Worm (Caenorhabditis elegans): ENCODE data around the gene nhr-28.

The nhr-28 gene

DNA sequence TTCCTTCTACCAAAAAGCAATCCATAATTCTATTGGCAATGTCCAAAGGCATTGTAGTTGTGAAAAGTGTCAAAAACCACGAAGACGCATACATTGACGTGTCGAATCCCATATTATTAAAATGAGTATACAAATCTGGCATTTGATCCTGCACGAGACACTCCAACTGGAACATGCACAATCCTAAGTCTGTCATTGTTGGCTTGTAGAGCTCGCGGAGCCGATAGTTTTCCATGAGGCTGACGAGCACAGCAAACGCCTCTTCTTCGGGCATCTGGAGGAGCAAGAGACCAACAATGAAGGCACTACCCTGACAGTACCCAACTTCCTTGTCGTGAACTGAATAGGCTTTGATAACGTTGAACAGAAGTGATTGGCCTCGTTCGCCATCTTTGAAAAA lies 51.9 kb downstream of the nhr-28 start:
- no peak for TF ChIP-seq tab-1 (GFP tag; IDR thresholded peaks at IDR 0.05)
- no peak for TF ChIP-seq T22C8.4 (GFP tag; IDR thresholded peaks at IDR 0.05)
- no peak for TF ChIP-seq med-1 (GFP tag; optimal IDR thresholded peaks at IDR 0.05; ENCODE audit: insufficient read depth)
- no peak for TF ChIP-seq cog-1 (tag; optimal IDR thresholded peaks at IDR 0.05)
- TF ChIP-seq ref-1 (GFP tag; conservative IDR thresholded peaks at IDR 0.05): no peak
- no peak for TF ChIP-seq ztf-23 (GFP tag; IDR thresholded peaks at IDR 0.05)
- no peak for TF ChIP-seq ztf-29 (GFP tag; IDR thresholded peaks at IDR 0.05)
- no peak for TF ChIP-seq flt-1 (GFP tag; IDR thresholded peaks at IDR 0.05)
- no peak for TF ChIP-seq klf-2 (GFP tag; conservative IDR thresholded peaks at IDR 0.05)

DNA sequence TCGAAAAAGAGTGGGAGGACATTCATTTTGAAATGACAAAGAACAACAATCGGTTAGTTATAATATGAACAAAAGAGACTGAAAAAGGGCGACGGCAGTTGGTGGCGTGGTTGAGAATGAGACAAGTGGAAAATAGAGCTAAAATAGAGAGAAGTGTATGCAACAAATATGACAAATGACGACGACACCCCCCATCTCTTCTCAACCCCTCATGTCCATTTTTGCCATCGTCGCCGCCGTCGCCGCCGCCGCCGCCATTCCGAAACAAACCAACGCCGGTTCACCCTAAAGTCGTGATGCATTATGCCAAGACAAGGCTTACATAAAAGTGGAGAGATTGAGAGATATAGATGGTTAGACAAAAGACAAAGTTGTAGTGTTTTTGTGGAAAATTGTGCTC lies 54.4 kb downstream of the nhr-28 start:
- TF ChIP-seq T22C8.4 (GFP tag; IDR thresholded peaks at IDR 0.05) (no peak), flt-1 (GFP tag; IDR thresholded peaks at IDR 0.05) (no peak), ref-1 (GFP tag; conservative IDR thresholded peaks at IDR 0.05) (no peak), ztf-23 (GFP tag; IDR thresholded peaks at IDR 0.05) (no peak), tab-1 (GFP tag; IDR thresholded peaks at IDR 0.05) (no peak), ztf-29 (GFP tag; IDR thresholded peaks at IDR 0.05) (no peak), cog-1 (tag; optimal IDR thresholded peaks at IDR 0.05) (no peak), klf-2 (GFP tag; conservative IDR thresholded peaks at IDR 0.05) (no peak), med-1 (GFP tag; optimal IDR thresholded peaks at IDR 0.05; ENCODE audit: insufficient read depth) (no peak)
